Worm (Caenorhabditis elegans) whole organism, L4 larva: Measurements from ENCODE around the gene F53A9.7.

ENCODE experiments used
- D1046.2 ChIP-seq: fragments of 200-800 bp; sonication (Bioruptor generic); IDR thresholded peaks from 2 replicates; pipeline ENCODE4 v1.3.6; 2022; ENCODE audit warnings: missing genetic modification characterization, missing compliant biosample characterization
- F10B5.3 ChIP-seq: sonication (generic microtip); optimal IDR thresholded peaks from 2 replicates; lab custom pipeline; 2016; ENCODE audit warnings: mild to moderate bottlenecking, missing genetic modification characterization, missing compliant biosample characterization
- F26F4.8 ChIP-seq: fragments of 200-800 bp; sonication (Bioruptor generic); conservative IDR thresholded peaks from 2 replicates; pipeline ENCODE4 v1.3.6; 2022; ENCODE audit warnings: missing genetic modification characterization, missing compliant biosample characterization
- F49E8.2 ChIP-seq: sonication (generic microtip); optimal IDR thresholded peaks from 2 replicates; lab custom pipeline; 2016; ENCODE audit warnings: missing compliant biosample characterization, mild to moderate bottlenecking, missing genetic modification characterization, borderline replicate concordance
- T26A8.4 ChIP-seq: fragments of 200-800 bp; sonication (Bioruptor generic); IDR thresholded peaks from 2 replicates; pipeline ENCODE4 v1.3.6; 2022; ENCODE audit warnings: missing genetic modification characterization, missing compliant biosample characterization
- Y48G9A.11 ChIP-seq: fragments of 200-800 bp; sonication (Bioruptor generic); IDR thresholded peaks from 2 replicates; pipeline ENCODE4 v1.3.6; 2022; ENCODE audit warnings: missing genetic modification reagents, missing genetic modification characterization, missing compliant biosample characterization
- Y5F2A.4 ChIP-seq: fragments of 200-800 bp; sonication (Bioruptor generic); optimal IDR thresholded peaks from 2 replicates; lab custom pipeline; 2018; ENCODE audit warnings: mild to moderate bottlenecking, missing genetic modification characterization, missing compliant biosample characterization
- aha-1 ChIP-seq: fragments of 150-350 bp; peaks from one replicate; lab custom pipeline; 2014; ENCODE audit warnings: missing biosample characterization, missing genetic modification characterization
- ceh-28 ChIP-seq: fragments of 150-350 bp; optimal IDR thresholded peaks from 2 replicates; lab custom pipeline; 2014; ENCODE audit warnings: missing biosample characterization, missing genetic modification reagents, missing genetic modification characterization
- ceh-32 ChIP-seq: sonication (generic microtip); optimal IDR thresholded peaks from 2 replicates; lab custom pipeline; 2016; ENCODE audit warnings: mild to moderate bottlenecking, missing genetic modification characterization, missing compliant biosample characterization; ENCODE audit not compliant: poor library complexity
- ceh-82 ChIP-seq: sonication (generic microtip); optimal IDR thresholded peaks from 2 replicates; lab custom pipeline; 2017; ENCODE audit warnings: missing biosample characterization, missing genetic modification characterization
- ces-1 ChIP-seq: fragments of 150-350 bp; sonication (generic microtip); optimal IDR thresholded peaks from 4 replicates; lab custom pipeline; 2014; ENCODE audit warnings: missing biosample characterization, missing genetic modification reagents, missing genetic modification characterization
- daf-19 ChIP-seq: fragments of 200-800 bp; sonication (Bioruptor generic); conservative IDR thresholded peaks from 2 replicates; pipeline ENCODE4 v1.3.6; 2022; ENCODE audit warnings: missing genetic modification characterization, missing compliant biosample characterization
- dmd-6 ChIP-seq: fragments of 200-800 bp; sonication (Bioruptor generic); IDR thresholded peaks from 2 replicates; pipeline ENCODE4 v1.3.6; 2022; ENCODE audit warnings: missing genetic modification reagents, missing genetic modification characterization, missing compliant biosample characterization
- dpl-1 ChIP-seq: fragments of 150-350 bp; optimal IDR thresholded peaks from 2 replicates; lab custom pipeline; 2014; ENCODE audit warnings: missing biosample characterization, missing genetic modification reagents, missing genetic modification characterization
- duxl-1 ChIP-seq: sonication (generic microtip); optimal IDR thresholded peaks from 2 replicates; lab custom pipeline; 2016; ENCODE audit warnings: mild to moderate bottlenecking, missing genetic modification characterization, moderate library complexity, missing compliant biosample characterization; ENCODE audit not compliant: poor library complexity
- dve-1 ChIP-seq: sonication (generic microtip); optimal IDR thresholded peaks from 2 replicates; lab custom pipeline; 2017; ENCODE audit warnings: antibody characterized with exemption, mild to moderate bottlenecking, missing genetic modification characterization, missing compliant biosample characterization; ENCODE audit not compliant: insufficient read depth
- hlh-11 ChIP-seq: fragments of 200-800 bp; sonication (Bioruptor generic); optimal IDR thresholded peaks from 2 replicates; lab custom pipeline; 2018; ENCODE audit warnings: mild to moderate bottlenecking, missing genetic modification characterization, missing compliant biosample characterization
- hlh-30 ChIP-seq: sonication (generic microtip); optimal IDR thresholded peaks from 2 replicates; lab custom pipeline; 2017; ENCODE audit warnings: antibody characterized with exemption, mild to moderate bottlenecking, missing genetic modification characterization, missing compliant biosample characterization; ENCODE audit not compliant: insufficient read depth
- hmg-1.1 ChIP-seq: fragments of 200-800 bp; sonication (Bioruptor generic); IDR thresholded peaks from 2 replicates; pipeline ENCODE4 v1.3.6; 2022; ENCODE audit warnings: missing genetic modification reagents, missing genetic modification characterization, missing compliant biosample characterization
- lin-1 ChIP-seq: fragments of 200-800 bp; sonication (Bioruptor generic); IDR thresholded peaks from 2 replicates; pipeline ENCODE4 v1.3.6; 2022; ENCODE audit warnings: missing genetic modification reagents, missing genetic modification characterization, missing compliant biosample characterization
- lsy-2 ChIP-seq, 2 experiments: fragments of 150-350 bp in 1 of 2; sonication (generic microtip) in 1 of 2; optimal IDR thresholded peaks; 2 replicates each; lab custom pipeline; 2014 to 2017; ENCODE audit warnings: missing biosample characterization in 2 of 2, missing genetic modification characterization in 2 of 2
- madf-9 ChIP-seq: fragments of 200-800 bp; sonication (Bioruptor generic); conservative IDR thresholded peaks from 2 replicates; pipeline ENCODE4 v1.3.6; 2022; ENCODE audit warnings: missing genetic modification reagents, missing genetic modification characterization, missing compliant biosample characterization
- nhr-10 ChIP-seq: fragments of 150-350 bp; optimal IDR thresholded peaks from 2 replicates; lab custom pipeline; 2014; ENCODE audit warnings: missing biosample characterization, missing genetic modification characterization
- nhr-42 ChIP-seq: fragments of 200-800 bp; sonication (Bioruptor generic); IDR thresholded peaks from 2 replicates; pipeline ENCODE4 v1.3.6; 2022; ENCODE audit warnings: missing genetic modification characterization, missing compliant biosample characterization
- nhr-77 ChIP-seq: fragments of 150-350 bp; optimal IDR thresholded peaks from 2 replicates; lab custom pipeline; 2014; ENCODE audit warnings: missing biosample characterization, missing genetic modification characterization
- pha-4 ChIP-seq, 2 experiments: fragments of 150-350 bp in 1 of 2; fragments of 200-800 bp in 1 of 2; sonication (Bioruptor generic) in 1 of 2; IDR thresholded peaks in 1 of 2; optimal IDR thresholded peaks in 1 of 2; 2 replicates each; pipeline versions ENCODE4 v1.3.6 to Lab custom; 2014 to 2022; ENCODE audit warnings: missing genetic modification characterization in 2 of 2, missing genetic modification reagents in 2 of 2, missing biosample characterization in 1 of 2, missing compliant biosample characterization in 1 of 2
- pqm-1 ChIP-seq: sonication (generic microtip); optimal IDR thresholded peaks from 2 replicates; lab custom pipeline; 2017; ENCODE audit warnings: missing biosample characterization, missing genetic modification characterization
- saeg-2 ChIP-seq: fragments of 200-800 bp; sonication (Bioruptor generic); IDR thresholded peaks from 2 replicates; pipeline ENCODE4 v1.3.6; 2022; ENCODE audit warnings: missing genetic modification reagents, missing genetic modification characterization, missing compliant biosample characterization
- set-16 ChIP-seq: fragments of 200-800 bp; sonication (Bioruptor generic); IDR thresholded peaks from 2 replicates; pipeline ENCODE4 v1.3.6; 2022; ENCODE audit warnings: missing genetic modification reagents, missing genetic modification characterization, missing compliant biosample characterization
- skn-1 ChIP-seq: fragments of 150-350 bp; optimal IDR thresholded peaks from 2 replicates; lab custom pipeline; 2014; ENCODE audit warnings: missing biosample characterization, missing genetic modification characterization
- snpc-1.2 ChIP-seq: fragments of 200-800 bp; sonication (Bioruptor generic); IDR thresholded peaks from 2 replicates; pipeline ENCODE4 v1.3.6; 2022; ENCODE audit warnings: missing genetic modification reagents, missing genetic modification characterization, missing compliant biosample characterization
- snpc-4 ChIP-seq: fragments of 150-350 bp; optimal IDR thresholded peaks from 2 replicates; lab custom pipeline; 2014; ENCODE audit warnings: missing biosample characterization, missing genetic modification characterization
- spr-1 ChIP-seq: sonication (generic microtip); optimal IDR thresholded peaks from 2 replicates; lab custom pipeline; 2016; ENCODE audit warnings: mild to moderate bottlenecking, missing genetic modification characterization, missing compliant biosample characterization
- vab-7 ChIP-seq: fragments of 200-800 bp; sonication (Bioruptor generic); IDR thresholded peaks from 2 replicates; pipeline ENCODE4 v1.3.6; 2022; ENCODE audit warnings: missing genetic modification reagents, missing genetic modification characterization, missing compliant biosample characterization
- ztf-7 ChIP-seq: fragments of 150-350 bp; optimal IDR thresholded peaks from 2 replicates; lab custom pipeline; 2014; ENCODE audit warnings: missing biosample characterization, missing genetic modification characterization

The F53A9.7 gene

ce11 chrX:8744192-8744985, 27.7 kb upstream of the F53A9.7 start:
- TF ChIP-seq set-16: no peak
- no peak for TF ChIP-seq ceh-28 (tag; lab: Kevin White, UChicago)
- no peak for TF ChIP-seq hlh-11
- no peak for TF ChIP-seq Y48G9A.11 (GFP tag; lab: Robert Waterston, UW)
- no peak for TF ChIP-seq T26A8.4 (GFP tag; lab: Robert Waterston, UW)
- no peak for TF ChIP-seq aha-1
- TF ChIP-seq nhr-10: no peak
- no peak for TF ChIP-seq ceh-32 (tag; lab: Kevin White, UChicago)
- no peak for TF ChIP-seq nhr-77 (tag; lab: Kevin White, UChicago)
- TF ChIP-seq dve-1: no peak
- TF ChIP-seq hmg-1.1 (GFP tag; lab: Robert Waterston, UW): no peak
- no peak for TF ChIP-seq ceh-82 (tag; lab: Kevin White, UChicago)
- no peak for TF ChIP-seq madf-9 (GFP tag; lab: Robert Waterston, UW)
- no peak for TF ChIP-seq snpc-4 (tag; lab: Kevin White, UChicago)
- TF ChIP-seq Y5F2A.4 (GFP tag; lab: Kevin White, UChicago): no peak
- no peak for TF ChIP-seq ztf-7 (tag; lab: Kevin White, UChicago)
- no peak for TF ChIP-seq snpc-1.2 (GFP tag; lab: Robert Waterston, UW)
- no peak for TF ChIP-seq spr-1

- no peak for TF ChIP-seq pha-4 (GFP tag; IDR thresholded peaks at IDR 0.05; lab: Robert Waterston, UW)
- no peak for TF ChIP-seq pha-4 (tag; optimal IDR thresholded peaks at IDR 0.05; lab: Kevin White, UChicago)
- TF ChIP-seq ceh-32 (tag; lab: Kevin White, UChicago): no peak
- TF ChIP-seq dmd-6 (GFP tag; lab: Robert Waterston, UW): no peak
- TF ChIP-seq F26F4.8 (GFP tag; lab: Robert Waterston, UW): no peak
- no peak for TF ChIP-seq dpl-1 (GFP tag; lab: Kevin White, UChicago)
- TF ChIP-seq hlh-30 (tag; lab: Kevin White, UChicago): no peak
- no peak for TF ChIP-seq daf-19
- TF ChIP-seq lin-1 (GFP tag; lab: Robert Waterston, UW): no peak
- no peak for TF ChIP-seq lsy-2 (tag; optimal IDR thresholded peaks at IDR 0.05; lab: Kevin White, UChicago)
- no peak for TF ChIP-seq saeg-2
- TF ChIP-seq ces-1 (GFP tag; lab: Kevin White, UChicago): no peak
- TF ChIP-seq pqm-1 (tag; lab: Kevin White, UChicago): no peak
These were observed 26.2 kb upstream of the F53A9.7 start, which contains the start of gene M02D8.7 for ce11 chrX:8742896-8743295. M02D8.7 (minus strand) TSS chrX:8742996.

- TF ChIP-seq vab-7 (no peak), ceh-32 (tag; lab: Kevin White, UChicago) (no peak), duxl-1 (no peak), nhr-42 (0 out of 2 replicates have a peak, but pooled peaks have one; percentile 24), F10B5.3 (tag; lab: Kevin White, UChicago) (peak; percentile 54), set-16 (peak; percentile 88), skn-1 (no peak), dmd-6 (GFP tag; lab: Robert Waterston, UW) (no peak), D1046.2 (GFP tag; lab: Robert Waterston, UW) (0 out of 2 replicates have a peak, but pooled peaks have one; percentile 25), snpc-1.2 (GFP tag; lab: Robert Waterston, UW) (peak; percentile 49; the same call in 1 of the 2 replicates), F49E8.2 (tag; lab: Kevin White, UChicago) (no peak), Y48G9A.11 (GFP tag; lab: Robert Waterston, UW) (0 out of 2 replicates have a peak, but pooled peaks have one; percentile 26)
- TF ChIP-seq, all 104 proteins: peak for 6
These were observed 25.0 kb upstream of the F53A9.7 start for ce11 chrX:8741629-8742170.
